Worm (Caenorhabditis elegans) whole organism, L2 larva: ENCODE measurements around the gene daf-9.

Source experiments
- C34F6.9 ChIP-seq: fragments of 150-350 bp; optimal IDR thresholded peaks from 2 replicates; lab custom pipeline; 2014; ENCODE audit warnings: missing biosample characterization, missing genetic modification characterization
- F13H6.1 ChIP-seq: sonication (generic microtip); optimal IDR thresholded peaks from 2 replicates; lab custom pipeline; 2016; ENCODE audit warnings: missing genetic modification characterization, missing compliant biosample characterization
- aly-2 ChIP-seq: fragments of 150-350 bp; optimal IDR thresholded peaks from 2 replicates; lab custom pipeline; 2014; ENCODE audit warnings: missing biosample characterization, missing genetic modification characterization
- blmp-1 ChIP-seq: sonication (generic microtip); optimal IDR thresholded peaks from 2 replicates; lab custom pipeline; 2017; ENCODE audit warnings: missing genetic modification characterization, mild to moderate bottlenecking, missing compliant biosample characterization, antibody characterized with exemption, moderate library complexity; ENCODE audit not compliant: insufficient read depth
- crh-2 ChIP-seq: sonication (generic microtip); optimal IDR thresholded peaks from 2 replicates; lab custom pipeline; 2017; ENCODE audit warnings: missing biosample characterization, missing genetic modification characterization
- egl-27 ChIP-seq: sonication (generic microtip); optimal IDR thresholded peaks from 3 replicates; lab custom pipeline; 2017; ENCODE audit warnings: missing biosample characterization, missing genetic modification reagents, missing genetic modification characterization
- elt-1 ChIP-seq: fragments of 150-350 bp; optimal IDR thresholded peaks from 2 replicates; lab custom pipeline; 2014; ENCODE audit warnings: missing biosample characterization, missing genetic modification characterization
- elt-3 ChIP-seq: sonication (generic microtip); optimal IDR thresholded peaks from 2 replicates; lab custom pipeline; 2017; ENCODE audit warnings: missing biosample characterization, missing genetic modification characterization
- fos-1 ChIP-seq: fragments of 150-350 bp; optimal IDR thresholded peaks from 2 replicates; lab custom pipeline; 2014; ENCODE audit warnings: missing biosample characterization, missing genetic modification characterization
- gmeb-1 ChIP-seq: fragments of 150-350 bp; optimal IDR thresholded peaks from 2 replicates; lab custom pipeline; 2014; ENCODE audit warnings: missing biosample characterization, missing genetic modification characterization
- lin-13 ChIP-seq: fragments of 150-350 bp; optimal IDR thresholded peaks from 2 replicates; lab custom pipeline; 2014; ENCODE audit warnings: missing biosample characterization, missing genetic modification reagents, missing genetic modification characterization
- lsy-2 ChIP-seq, 2 experiments: fragments of 150-350 bp in 1 of 2; sonication (generic microtip) in 1 of 2; optimal IDR thresholded peaks; 2 replicates each; lab custom pipeline; 2014 to 2017; ENCODE audit warnings: missing biosample characterization in 2 of 2, missing genetic modification characterization in 2 of 2
- mdl-1 ChIP-seq, 2 experiments: fragments of 150-350 bp in 1 of 2; sonication (generic microtip) in 1 of 2; optimal IDR thresholded peaks; 2 replicates each; lab custom pipeline; 2017; ENCODE audit warnings: missing biosample characterization in 2 of 2, missing genetic modification characterization in 2 of 2
- nhr-11 ChIP-seq: fragments of 150-350 bp; optimal IDR thresholded peaks from 2 replicates; lab custom pipeline; 2014; ENCODE audit warnings: missing biosample characterization, missing genetic modification characterization
- nhr-12 ChIP-seq: fragments of 150-350 bp; optimal IDR thresholded peaks from 2 replicates; lab custom pipeline; 2014; ENCODE audit warnings: missing biosample characterization, missing genetic modification characterization
- nhr-129 ChIP-seq: fragments of 150-350 bp; optimal IDR thresholded peaks from 2 replicates; lab custom pipeline; 2014; ENCODE audit warnings: missing biosample characterization, missing genetic modification characterization
- nhr-21 ChIP-seq: fragments of 150-350 bp; optimal IDR thresholded peaks from 2 replicates; lab custom pipeline; 2014; ENCODE audit warnings: missing biosample characterization, missing genetic modification characterization
- nhr-25 ChIP-seq: fragments of 150-350 bp; sonication (generic microtip); optimal IDR thresholded peaks from 3 replicates; lab custom pipeline; 2014; ENCODE audit warnings: missing biosample characterization, missing genetic modification characterization
- nhr-6 ChIP-seq: fragments of 150-350 bp; optimal IDR thresholded peaks from 2 replicates; lab custom pipeline; 2014; ENCODE audit warnings: missing biosample characterization, missing genetic modification characterization
- nhr-77 ChIP-seq: fragments of 150-350 bp; optimal IDR thresholded peaks from 2 replicates; lab custom pipeline; 2014; ENCODE audit warnings: missing biosample characterization, missing genetic modification characterization
- peb-1 ChIP-seq: fragments of 150-350 bp; optimal IDR thresholded peaks from 2 replicates; lab custom pipeline; 2014; ENCODE audit warnings: missing biosample characterization, missing genetic modification characterization
- skn-1 ChIP-seq: sonication (generic microtip); optimal IDR thresholded peaks from 2 replicates; lab custom pipeline; 2017; ENCODE audit warnings: missing biosample characterization, missing genetic modification characterization
- sma-3 ChIP-seq: sonication (generic microtip); optimal IDR thresholded peaks from 2 replicates; lab custom pipeline; 2016; ENCODE audit warnings: missing genetic modification reagents, missing genetic modification characterization, missing compliant biosample characterization
- sma-9 ChIP-seq, 2 experiments: fragments of 150-350 bp in 1 of 2; sonication (generic microtip) in 1 of 2; optimal IDR thresholded peaks; 2 replicates each; lab custom pipeline; 2014 to 2016; ENCODE audit warnings: missing genetic modification characterization in 2 of 2, mild to moderate bottlenecking in 1 of 2, missing biosample characterization in 1 of 2, missing compliant biosample characterization in 1 of 2, missing genetic modification reagents in 1 of 2, moderate library complexity in 1 of 2
- unc-39 ChIP-seq: fragments of 150-350 bp; optimal IDR thresholded peaks from 2 replicates; lab custom pipeline; 2014; ENCODE audit warnings: missing biosample characterization, missing genetic modification characterization
- unc-55 ChIP-seq: fragments of 150-350 bp; sonication (generic microtip); optimal IDR thresholded peaks from 3 replicates; lab custom pipeline; 2014; ENCODE audit warnings: missing biosample characterization, missing genetic modification reagents, missing genetic modification characterization
- unc-62 ChIP-seq: fragments of 150-350 bp; optimal IDR thresholded peaks from 2 replicates; lab custom pipeline; 2014; ENCODE audit warnings: missing biosample characterization, missing genetic modification reagents, missing genetic modification characterization
- ztf-11 ChIP-seq: sonication (generic microtip); optimal IDR thresholded peaks from 2 replicates; lab custom pipeline; 2017; ENCODE audit warnings: missing biosample characterization, missing genetic modification characterization
- ztf-4 ChIP-seq: fragments of 150-350 bp; optimal IDR thresholded peaks from 2 replicates; lab custom pipeline; 2014; ENCODE audit warnings: missing biosample characterization, missing genetic modification characterization

The daf-9 gene

ce11 chrX:6189955-6190354 is 6.8 kb upstream of the daf-9 start, which contains the start of gene T13C5.9:
T13C5.9 (plus strand) TSS chrX:6190255.
- TF ChIP-seq nhr-12 (tag; lab: Kevin White, UChicago) (no peak), nhr-25 (tag; lab: Kevin White, UChicago) (no peak), peb-1 (tag; lab: Kevin White, UChicago) (no peak), nhr-129 (tag; lab: Kevin White, UChicago) (no peak), elt-1 (no peak), blmp-1 (tag; lab: Kevin White, UChicago) (no peak), elt-3 (tag; lab: Kevin White, UChicago) (no peak), ztf-11 (tag; lab: Kevin White, UChicago) (no peak), gmeb-1 (tag; lab: Kevin White, UChicago) (no peak)
- TF ChIP-seq, all 48 proteins: peak for 0

ce11 chrX:6194191-6194724 is 2.5 kb upstream of the daf-9 start, which contains the start of gene ceh-54:
ceh-54 (minus strand) TSS chrX:6194241.
- TF ChIP-seq sma-9 (GFP tag; optimal IDR thresholded peaks at IDR 0.05; lab: Kevin White, UChicago) (peak; percentile 3), sma-9 (tag; optimal IDR thresholded peaks at IDR 0.05; lab: Kevin White, UChicago) (no peak), ztf-11 (tag; lab: Kevin White, UChicago) (no peak)

- TF ChIP-seq unc-55 (GFP tag; lab: Kevin White, UChicago) (no peak), unc-39 (tag; lab: Kevin White, UChicago) (no peak), lsy-2 (tag; optimal IDR thresholded peaks at IDR 0.05; lab: Kevin White, UChicago) (peak in 1 of 2 experiments; percentile 57), sma-9 (GFP tag; optimal IDR thresholded peaks at IDR 0.05; lab: Kevin White, UChicago) (peak; percentile 66), sma-9 (tag; optimal IDR thresholded peaks at IDR 0.05; lab: Kevin White, UChicago) (no peak), nhr-77 (no peak), egl-27 (peak; percentile 18), mdl-1 (tag; optimal IDR thresholded peaks at IDR 0.05; lab: Kevin White, UChicago) (peak in 1 of 2 experiments; percentile 30), nhr-6 (tag; lab: Kevin White, UChicago) (peak; percentile 0), fos-1 (peak; percentile 32), nhr-129 (tag; lab: Kevin White, UChicago) (peak; percentile 56), sma-3 (GFP tag; lab: Kevin White, UChicago) (peak; percentile 79), skn-1 (tag; lab: Kevin White, UChicago) (no peak), nhr-25 (tag; lab: Kevin White, UChicago) (peak; percentile 56), nhr-21 (tag; lab: Kevin White, UChicago) (peak; percentile 80), crh-2 (tag; lab: Kevin White, UChicago) (peak; percentile 1), blmp-1 (tag; lab: Kevin White, UChicago) (peak; percentile 57), nhr-11 (no peak), unc-62 (no peak), elt-1 (no peak)
Observed at ce11 chrX:6201542-6201941, 4.8 kb downstream of the daf-9 start.

ce11 chrX:6202809-6203208 is 6.1 kb downstream of the daf-9 start:
- peak; percentile 27 for TF ChIP-seq ztf-4 (tag; lab: Kevin White, UChicago)
- TF ChIP-seq C34F6.9 (tag; lab: Kevin White, UChicago) = peak; percentile 8
- peak in 1 of 2 experiments; percentile 27 for TF ChIP-seq lsy-2 (tag; optimal IDR thresholded peaks at IDR 0.05; lab: Kevin White, UChicago)
- peak; percentile 19 for TF ChIP-seq F13H6.1 (tag; lab: Kevin White, UChicago)
- TF ChIP-seq nhr-129 (tag; lab: Kevin White, UChicago) = peak; percentile 64
- TF ChIP-seq lin-13 (GFP tag; lab: Kevin White, UChicago) = no peak
- TF ChIP-seq aly-2 (tag; lab: Kevin White, UChicago) = no peak

- TF ChIP-seq F13H6.1 (tag; lab: Kevin White, UChicago) (no peak), sma-9 (GFP tag; optimal IDR thresholded peaks at IDR 0.05; lab: Kevin White, UChicago) (peak; percentile 21), sma-9 (tag; optimal IDR thresholded peaks at IDR 0.05; lab: Kevin White, UChicago) (no peak), lin-13 (GFP tag; lab: Kevin White, UChicago) (no peak), crh-2 (tag; lab: Kevin White, UChicago) (no peak)
- TF ChIP-seq, all 48 proteins: peak for 1
Observed at ce11 chrX:6203315-6203714, 6.6 kb downstream of the daf-9 start.
